Fruit fly (Drosophila melanogaster) S2 (cell line): Measurements from ENCODE around the gene eIF3g2.

Source experiments
- CG8478 ChIP-seq: fragments of >200 bp; optimal IDR thresholded peaks from 2 replicates; lab custom pipeline; 2018
- CTCF ChIP-seq, 2 experiments: fragments of >200 bp; optimal IDR thresholded peaks; 2 replicates each; lab custom pipeline; 2018

eIF3g2 gene

dm6 chr3R:20407771-20408315, at the start of gene eIF3g2, which contains the start of gene Tmlh:
TSS of gene eIF3g2 (plus strand) at chr3R:20408265.
TSS of gene Tmlh (minus strand) at chr3R:20407871.
- TF ChIP-seq CG8478 (lab: Kevin White, UChicago) = no peak
- no peak for TF ChIP-seq CTCF (optimal IDR thresholded peaks at IDR 0.05; lab: Kevin White, UChicago)

- TF ChIP-seq CG8478 (lab: Kevin White, UChicago) = no peak
- TF ChIP-seq CTCF (optimal IDR thresholded peaks at IDR 0.05; lab: Kevin White, UChicago) = no peak
These were observed 48.1 kb upstream of the eIF3g2 start, which contains the start of gene MtnC for dm6 chr3R:20360008-20360407. TSS of gene MtnC (plus strand) at chr3R:20360308.

- TF ChIP-seq CG8478 (lab: Kevin White, UChicago) (no peak), CTCF (optimal IDR thresholded peaks at IDR 0.05; lab: Kevin White, UChicago) (no peak)
These were observed 820 bp upstream of the eIF3g2 start for dm6 chr3R:20407245-20407644.

- no peak for TF ChIP-seq CG8478 (lab: Kevin White, UChicago)
- no peak for TF ChIP-seq CTCF (optimal IDR thresholded peaks at IDR 0.05; lab: Kevin White, UChicago)
These were observed 14.0 kb downstream of the eIF3g2 start for dm6 chr3R:20422092-20422491.

dm6 chr3R:20449487-20449886, 41.4 kb downstream of the eIF3g2 start:
- TF ChIP-seq CG8478 (lab: Kevin White, UChicago) (no peak), CTCF (optimal IDR thresholded peaks at IDR 0.05; lab: Kevin White, UChicago) (no peak)
